Fruit fly (Drosophila melanogaster) whole organism, embryonic: ENCODE measurements around the gene frtz.

Experiments
- B-H1 ChIP-seq: fragments of 200-800 bp; sonication (Bioruptor generic); IDR thresholded peaks from 3 replicates; pipeline ENCODE4 v1.3.6; 2022; ENCODE audit warnings: missing biosample characterization, missing genetic modification characterization
- B-H2 ChIP-seq: fragments of 200-800 bp; sonication (Bioruptor generic); optimal IDR thresholded peaks from 2 replicates; lab custom pipeline; 2018; ENCODE audit warnings: missing biosample characterization, mild to moderate bottlenecking, missing genetic modification characterization
- Blimp-1 ChIP-seq: fragments of 200-800 bp; sonication (Bioruptor generic); optimal IDR thresholded peaks from 3 replicates; lab custom pipeline; 2018; ENCODE audit warnings: missing biosample characterization, missing genetic modification characterization, mild to moderate bottlenecking, moderate library complexity, missing genetic modification reagents
- CG11398 ChIP-seq: fragments of 200-800 bp; sonication (Bioruptor generic); optimal IDR thresholded peaks from 2 replicates; lab custom pipeline; 2016; ENCODE audit warnings: missing biosample characterization, missing genetic modification characterization
- CG11560 ChIP-seq: fragments of 200-800 bp; sonication (Bioruptor generic); IDR thresholded peaks from 3 replicates; pipeline ENCODE4 v1.3.6; 2022; ENCODE audit warnings: missing biosample characterization, missing genetic modification characterization
- CG13287 ChIP-seq: fragments of 200-800 bp; sonication (Bioruptor generic); IDR thresholded peaks from 2 replicates; pipeline ENCODE4 v1.3.6; 2022; ENCODE audit warnings: missing biosample characterization, missing genetic modification characterization; ENCODE audit not compliant: partially characterized antibody
- CG13296 ChIP-seq: fragments of 200-800 bp; sonication (Bioruptor generic); optimal IDR thresholded peaks from 3 replicates; lab custom pipeline; 2018; ENCODE audit warnings: missing biosample characterization, mild to moderate bottlenecking, missing genetic modification characterization
- CG14667 ChIP-seq: fragments of 200-800 bp; sonication (Bioruptor generic); IDR thresholded peaks from 2 replicates; pipeline ENCODE4 v1.3.6; 2022; ENCODE audit warnings: missing biosample characterization, missing genetic modification characterization
- CG14965 ChIP-seq: fragments of 200-800 bp; sonication (Bioruptor generic); optimal IDR thresholded peaks from 2 replicates; lab custom pipeline; 2016; ENCODE audit warnings: missing biosample characterization, missing genetic modification characterization, borderline replicate concordance
- CG1529 ChIP-seq: fragments of 200-800 bp; sonication (Bioruptor generic); optimal IDR thresholded peaks from 3 replicates; lab custom pipeline; 2018; ENCODE audit warnings: missing biosample characterization, missing genetic modification characterization
- CG17829 ChIP-seq: fragments of 200-800 bp; optimal IDR thresholded peaks from 2 replicates; lab custom pipeline; 2019; ENCODE audit warnings: missing biosample characterization, mild to moderate bottlenecking, missing genetic modification characterization, moderate library complexity
- CG2199 ChIP-seq: fragments of 200-800 bp; sonication (Bioruptor generic); IDR thresholded peaks from 3 replicates; pipeline ENCODE4 v1.3.6; 2022; ENCODE audit warnings: missing biosample characterization, missing genetic modification characterization
- CG33557 ChIP-seq: fragments of 200-800 bp; sonication (Bioruptor generic); optimal IDR thresholded peaks from 2 replicates; lab custom pipeline; 2019; ENCODE audit warnings: missing biosample characterization, mild to moderate bottlenecking, missing genetic modification characterization, moderate library complexity
- CG43689 ChIP-seq: fragments of 200-800 bp; sonication (Bioruptor generic); IDR thresholded peaks from 2 replicates; pipeline ENCODE4 v1.3.6; 2022; ENCODE audit warnings: missing biosample characterization, missing genetic modification characterization
- CG4404 ChIP-seq: fragments of 200-800 bp; sonication (Bioruptor generic); IDR thresholded peaks from 2 replicates; pipeline ENCODE4 v1.3.6; 2022; ENCODE audit warnings: missing biosample characterization, missing genetic modification characterization
- CG4424 ChIP-seq: fragments of 200-800 bp; sonication (Bioruptor generic); optimal IDR thresholded peaks from 3 replicates; lab custom pipeline; 2016; ENCODE audit warnings: missing biosample characterization, missing genetic modification characterization
- CG4617 ChIP-seq: fragments of 200-800 bp; sonication (Bioruptor generic); optimal IDR thresholded peaks from 3 replicates; lab custom pipeline; 2016; ENCODE audit warnings: missing biosample characterization, missing genetic modification characterization, borderline replicate concordance
- CG4854 ChIP-seq: fragments of 200-800 bp; sonication (Bioruptor generic); optimal IDR thresholded peaks from 2 replicates; lab custom pipeline; 2016; ENCODE audit warnings: missing biosample characterization, missing genetic modification characterization, inconsistent platforms
- CG6791 ChIP-seq: fragments of 200-800 bp; sonication (Bioruptor generic); IDR thresholded peaks from 3 replicates; pipeline ENCODE4 v1.3.6; 2022; ENCODE audit warnings: missing biosample characterization, missing genetic modification characterization; ENCODE audit not compliant: partially characterized antibody
- CG8478 ChIP-seq: fragments of >200 bp; optimal IDR thresholded peaks from 2 replicates; lab custom pipeline; 2018
- CG8765 ChIP-seq: fragments of 200-800 bp; sonication (Bioruptor generic); IDR thresholded peaks from 2 replicates; pipeline ENCODE4 v1.3.6; 2022; ENCODE audit warnings: missing biosample characterization, missing genetic modification characterization
- CTCF ChIP-seq: fragments of 200-800 bp; sonication (Bioruptor generic); optimal IDR thresholded peaks from 2 replicates; lab custom pipeline; 2017; ENCODE audit warnings: missing biosample characterization, mild to moderate bottlenecking, missing genetic modification characterization, moderate library complexity
- Chrac-16 ChIP-seq: fragments of 200-800 bp; sonication (Bioruptor generic); optimal IDR thresholded peaks from 3 replicates; lab custom pipeline; 2016; ENCODE audit warnings: missing biosample characterization, missing genetic modification characterization
- D19A ChIP-seq: fragments of 200-800 bp; optimal IDR thresholded peaks from 3 replicates; lab custom pipeline; 2019; ENCODE audit warnings: missing biosample characterization, mild to moderate bottlenecking, missing genetic modification characterization, moderate library complexity
- HmgZ ChIP-seq: fragments of 200-800 bp; sonication (Bioruptor generic); optimal IDR thresholded peaks from 2 replicates; lab custom pipeline; 2018; ENCODE audit warnings: missing biosample characterization, mild to moderate bottlenecking, missing genetic modification characterization
- NfI ChIP-seq: fragments of 200-800 bp; sonication (Bioruptor generic); optimal IDR thresholded peaks from 3 replicates; lab custom pipeline; 2018; ENCODE audit warnings: missing biosample characterization, mild to moderate bottlenecking, missing genetic modification characterization, moderate library complexity
- Pdp1 ChIP-seq, 2 experiments: fragments of 200-800 bp; sonication (Bioruptor generic); optimal IDR thresholded peaks; 3 replicates each; lab custom pipeline; 2016; ENCODE audit warnings: missing biosample characterization in 2 of 2, missing genetic modification characterization in 2 of 2, mild to moderate bottlenecking in 1 of 2, moderate library complexity in 1 of 2
- Six4 ChIP-seq: fragments of 200-800 bp; sonication (Bioruptor generic); optimal IDR thresholded peaks from 2 replicates; lab custom pipeline; 2016; ENCODE audit warnings: missing biosample characterization, missing genetic modification characterization
- Sox100B ChIP-seq: fragments of 200-800 bp; sonication (Bioruptor generic); optimal IDR thresholded peaks from 3 replicates; lab custom pipeline; 2018; ENCODE audit warnings: missing biosample characterization, mild to moderate bottlenecking, missing genetic modification characterization
- Trl ChIP-seq, 3 experiments: fragments of >200 bp in 2 of 3; fragments of 200-800 bp in 1 of 3; sonication (Bioruptor generic) in 1 of 3; optimal IDR thresholded peaks; 2 replicates in 1 of 3; 3 replicates in 2 of 3; lab custom pipeline; 2016 to 2017; ENCODE audit warnings: missing biosample characterization in 1 of 3, missing genetic modification characterization in 1 of 3
- ato ChIP-seq: fragments of 200-800 bp; sonication (Bioruptor generic); IDR thresholded peaks from 2 replicates; pipeline ENCODE4 v1.3.6; 2022; ENCODE audit warnings: missing biosample characterization, missing genetic modification characterization; ENCODE audit not compliant: partially characterized antibody
- cato ChIP-seq: fragments of 200-800 bp; sonication (Bioruptor generic); optimal IDR thresholded peaks from 2 replicates; lab custom pipeline; 2016; ENCODE audit warnings: missing biosample characterization, missing genetic modification characterization, borderline replicate concordance
- dysf ChIP-seq: fragments of 200-800 bp; sonication (Bioruptor generic); IDR thresholded peaks from 3 replicates; pipeline ENCODE4 v1.3.6; 2022; ENCODE audit warnings: missing biosample characterization, missing genetic modification characterization
- en ChIP-seq: fragments of 200-800 bp; sonication (Bioruptor generic); optimal IDR thresholded peaks from 2 replicates; lab custom pipeline; 2016; ENCODE audit warnings: missing biosample characterization, missing genetic modification characterization
- esg ChIP-seq: fragments of 200-800 bp; sonication (Bioruptor generic); conservative IDR thresholded peaks from 2 replicates; pipeline ENCODE4 v1.3.6; 2022; ENCODE audit warnings: missing biosample characterization, missing genetic modification characterization
- fru ChIP-seq: fragments of >200 bp; optimal IDR thresholded peaks from 2 replicates; lab custom pipeline; 2017
- gce ChIP-seq: fragments of 200-800 bp; sonication (Bioruptor generic); IDR thresholded peaks from 3 replicates; pipeline ENCODE4 v1.3.6; 2022; ENCODE audit warnings: missing biosample characterization, missing genetic modification characterization
- gcm ChIP-seq: fragments of 200-800 bp; sonication (Bioruptor generic); optimal IDR thresholded peaks from 2 replicates; lab custom pipeline; 2019; ENCODE audit warnings: missing biosample characterization, mild to moderate bottlenecking, missing genetic modification characterization, moderate library complexity
- grau ChIP-seq: fragments of 200-800 bp; optimal IDR thresholded peaks from 3 replicates; lab custom pipeline; 2019; ENCODE audit warnings: missing biosample characterization, mild to moderate bottlenecking, missing genetic modification characterization, moderate library complexity
- gt ChIP-seq: fragments of 200-800 bp; sonication (Bioruptor generic); IDR thresholded peaks from 2 replicates; pipeline ENCODE4 v1.3.6; 2022; ENCODE audit warnings: missing biosample characterization, missing genetic modification characterization
- jigr1 ChIP-seq: fragments of 200-800 bp; sonication (Bioruptor generic); IDR thresholded peaks from 3 replicates; pipeline ENCODE4 v1.3.6; 2022; ENCODE audit warnings: missing biosample characterization, missing genetic modification characterization
- jing ChIP-seq: fragments of 200-800 bp; sonication (Bioruptor generic); optimal IDR thresholded peaks from 2 replicates; lab custom pipeline; 2018; ENCODE audit warnings: missing biosample characterization, mild to moderate bottlenecking, missing genetic modification characterization
- mam ChIP-seq: fragments of 200-800 bp; sonication (Bioruptor generic); optimal IDR thresholded peaks from 3 replicates; lab custom pipeline; 2016; ENCODE audit warnings: missing biosample characterization, missing genetic modification characterization
- nerfin-1 ChIP-seq: fragments of 200-800 bp; sonication (Bioruptor generic); optimal IDR thresholded peaks from 3 replicates; lab custom pipeline; 2019; ENCODE audit warnings: missing biosample characterization, mild to moderate bottlenecking, missing genetic modification characterization, moderate library complexity
- nom ChIP-seq: fragments of 200-800 bp; sonication (Bioruptor generic); optimal IDR thresholded peaks from 2 replicates; lab custom pipeline; 2017; ENCODE audit warnings: missing biosample characterization, missing genetic modification characterization, mild to moderate bottlenecking, moderate library complexity, missing genetic modification reagents
- repo ChIP-seq: fragments of 200-800 bp; sonication (Bioruptor generic); optimal IDR thresholded peaks from 2 replicates; lab custom pipeline; 2016; ENCODE audit warnings: missing biosample characterization, missing genetic modification characterization
- tin ChIP-seq: fragments of 200-800 bp; sonication (Bioruptor generic); optimal IDR thresholded peaks from 3 replicates; lab custom pipeline; 2016; ENCODE audit warnings: missing biosample characterization, missing genetic modification characterization
- tna ChIP-seq: fragments of 200-800 bp; sonication (Bioruptor generic); IDR thresholded peaks from 2 replicates; pipeline ENCODE4 v1.3.6; 2022; ENCODE audit warnings: missing biosample characterization, missing genetic modification characterization; ENCODE audit not compliant: partially characterized antibody
- wek ChIP-seq: fragments of 200-800 bp; sonication (Bioruptor generic); optimal IDR thresholded peaks from 3 replicates; lab custom pipeline; 2018; ENCODE audit warnings: missing biosample characterization, mild to moderate bottlenecking, missing genetic modification characterization, moderate library complexity
- zfh1 ChIP-seq: fragments of 200-800 bp; sonication (Bioruptor generic); IDR thresholded peaks from 3 replicates; pipeline ENCODE4 v1.3.6; 2022; ENCODE audit warnings: missing biosample characterization, missing genetic modification characterization

The frtz gene

dm6 chr2L:1737057-1737581 is 21.5 kb upstream of the frtz start (continued):
- TF ChIP-seq B-H1 (GFP tag; lab: Robert Waterston, UW) (peak; percentile 66), CG1529 (GFP tag; lab: Kevin White, UChicago) (peak; percentile 85), CG14965 (GFP tag; lab: Kevin White, UChicago) (peak; percentile 20), nerfin-1 (tag; lab: Kevin White, UChicago) (peak; percentile 35), jing (peak; percentile 87), CG4617 (GFP tag; lab: Kevin White, UChicago) (peak; percentile 72), fru (no peak), Six4 (GFP tag; lab: Kevin White, UChicago) (peak; percentile 76), tna (GFP tag; lab: Robert Waterston, UW) (peak; percentile 35; the same call in 1 of the 2 replicates), CG8478 (lab: Kevin White, UChicago) (no peak), Blimp-1 (peak; percentile 85), CG33557 (GFP tag; lab: Kevin White, UChicago) (no peak), NfI (GFP tag; lab: Kevin White, UChicago) (peak; percentile 77), gce (GFP tag; lab: Robert Waterston, UW) (peak; percentile 59), CG11398 (peak; percentile 82), CG4404 (GFP tag; lab: Robert Waterston, UW) (peak; percentile 89), Chrac-16 (peak; percentile 89), dysf (GFP tag; lab: Robert Waterston, UW) (peak; percentile 85), B-H2 (GFP tag; lab: Kevin White, UChicago) (no peak), esg (peak; percentile 86), CG2199 (GFP tag; lab: Robert Waterston, UW) (no peak), CTCF (GFP tag; lab: Kevin White, UChicago) (peak; percentile 17), nom (GFP tag; lab: Kevin White, UChicago) (peak; percentile 12), mam (GFP tag; lab: Kevin White, UChicago) (peak; percentile 92), cato (GFP tag; lab: Kevin White, UChicago) (peak; percentile 89), CG43689 (0 out of 2 replicates have a peak, but pooled peaks have one; percentile 33), gcm (peak; percentile 81), CG13287 (GFP tag; lab: Robert Waterston, UW) (peak; percentile 42; the same call in 1 of the 2 replicates), Trl (optimal IDR thresholded peaks at IDR 0.05; lab: Kevin White, UChicago) (peak; percentile 80 to 90), Trl (GFP tag; optimal IDR thresholded peaks at IDR 0.05; lab: Kevin White, UChicago) (peak; percentile 88), CG8765 (GFP tag; lab: Robert Waterston, UW) (peak; percentile 68; the same call in 1 of the 2 replicates), CG4424 (GFP tag; lab: Kevin White, UChicago) (peak; percentile 88), Sox100B (peak; percentile 87), Pdp1 (GFP tag; optimal IDR thresholded peaks at IDR 0.05; lab: Kevin White, UChicago) (peak; percentile 89 to 92), CG14667 (GFP tag; lab: Robert Waterston, UW) (peak; percentile 85), gt (peak; percentile 49; the same call in 1 of the 2 replicates), CG6791 (0 out of 3 replicates have a peak, but pooled peaks have one; percentile 39), CG4854 (GFP tag; lab: Kevin White, UChicago) (peak; percentile 68), jigr1 (GFP tag; lab: Robert Waterston, UW) (peak; percentile 86; the same call in 2 of the 3 replicates), CG13296 (GFP tag; lab: Kevin White, UChicago) (peak; percentile 36), en (GFP tag; lab: Kevin White, UChicago) (peak; percentile 64), tin (peak; percentile 88), repo (peak; percentile 74), HmgZ (tag; lab: Kevin White, UChicago) (peak; percentile 70), grau (tag; lab: Kevin White, UChicago) (peak; percentile 81), ato (GFP tag; lab: Robert Waterston, UW) (no peak), D19A (tag; lab: Kevin White, UChicago) (peak; percentile 85), CG17829 (tag; lab: Kevin White, UChicago) (peak; percentile 76), CG11560 (tag; lab: Robert Waterston, UW) (peak; percentile 75; the same call in 2 of the 3 replicates), wek (no peak), zfh1 (GFP tag; lab: Robert Waterston, UW) (peak; percentile 82)
